Fruit fly (Drosophila melanogaster) whole organism, embryonic: ENCODE measurements around the gene G6P.
A peak's percentile ranks its signal among the peaks of the same experiment; 100 is the strongest.

Experiments used
- Adf1 ChIP-seq: fragments of 200-800 bp; sonication (Bioruptor generic); IDR thresholded peaks from 2 replicates; pipeline ENCODE4 v1.3.6; 2022; ENCODE audit warnings: missing biosample characterization, missing genetic modification characterization
- Atf6 ChIP-seq: fragments of 200-800 bp; sonication (Bioruptor generic); IDR thresholded peaks from 2 replicates; pipeline ENCODE4 v1.3.6; 2022; ENCODE audit warnings: missing biosample characterization, missing genetic modification characterization
- CG10654 ChIP-seq: fragments of 200-800 bp; sonication (Bioruptor generic); optimal IDR thresholded peaks from 2 replicates; lab custom pipeline; 2016; ENCODE audit warnings: missing biosample characterization, missing genetic modification characterization
- CG12071 ChIP-seq: fragments of 200-800 bp; sonication (Bioruptor generic); optimal IDR thresholded peaks from 3 replicates; lab custom pipeline; 2018; ENCODE audit warnings: missing biosample characterization, mild to moderate bottlenecking, missing genetic modification characterization
- CG13424 ChIP-seq: fragments of 200-800 bp; sonication (Bioruptor generic); optimal IDR thresholded peaks from 2 replicates; lab custom pipeline; 2019; ENCODE audit warnings: missing biosample characterization, mild to moderate bottlenecking, missing genetic modification characterization, moderate library complexity
- CG14710 ChIP-seq: fragments of 200-800 bp; sonication (Bioruptor generic); optimal IDR thresholded peaks from 3 replicates; lab custom pipeline; 2019; ENCODE audit warnings: missing biosample characterization, mild to moderate bottlenecking, missing genetic modification characterization, moderate library complexity
- CG14860 ChIP-seq: fragments of 200-800 bp; sonication (Bioruptor generic); IDR thresholded peaks from 3 replicates; pipeline ENCODE4 v1.3.6; 2022; ENCODE audit warnings: missing biosample characterization, missing genetic modification characterization; ENCODE audit not compliant: partially characterized antibody
- CG1529 ChIP-seq: fragments of 200-800 bp; sonication (Bioruptor generic); optimal IDR thresholded peaks from 3 replicates; lab custom pipeline; 2018; ENCODE audit warnings: missing biosample characterization, missing genetic modification characterization
- CG15696 ChIP-seq: fragments of 200-800 bp; sonication (Bioruptor generic); optimal IDR thresholded peaks from 2 replicates; lab custom pipeline; 2019; ENCODE audit warnings: missing biosample characterization, mild to moderate bottlenecking, missing genetic modification characterization, moderate library complexity
- CG18599 ChIP-seq: fragments of 200-800 bp; sonication (Bioruptor generic); optimal IDR thresholded peaks from 3 replicates; lab custom pipeline; 2017; ENCODE audit warnings: missing biosample characterization, missing genetic modification characterization, mild to moderate bottlenecking, moderate library complexity, missing genetic modification reagents
- CG18764 ChIP-seq: fragments of 200-800 bp; sonication (Bioruptor generic); optimal IDR thresholded peaks from 3 replicates; lab custom pipeline; 2016; ENCODE audit warnings: missing biosample characterization, missing genetic modification characterization
- CG31224 ChIP-seq: fragments of 200-800 bp; sonication (Bioruptor generic); IDR thresholded peaks from 2 replicates; pipeline ENCODE4 v1.3.6; 2022; ENCODE audit warnings: missing biosample characterization, missing genetic modification characterization
- CG32772 ChIP-seq: fragments of 200-800 bp; sonication (Bioruptor generic); IDR thresholded peaks from 2 replicates; pipeline ENCODE4 v1.3.6; 2022; ENCODE audit warnings: missing biosample characterization, missing genetic modification characterization
- CG6272 ChIP-seq: fragments of 200-800 bp; sonication (Bioruptor generic); IDR thresholded peaks from 2 replicates; pipeline ENCODE4 v1.3.6; 2022; ENCODE audit warnings: missing biosample characterization, missing genetic modification characterization
- CG6813 ChIP-seq: fragments of 200-800 bp; sonication (Bioruptor generic); optimal IDR thresholded peaks from 2 replicates; lab custom pipeline; 2017; ENCODE audit warnings: missing biosample characterization, missing genetic modification characterization, mild to moderate bottlenecking, moderate library complexity, missing genetic modification reagents
- CG7357 ChIP-seq: fragments of 200-800 bp; sonication (Bioruptor generic); IDR thresholded peaks from 3 replicates; pipeline ENCODE4 v1.3.6; 2022; ENCODE audit warnings: missing biosample characterization, missing genetic modification characterization
- CG7556 ChIP-seq: fragments of 200-800 bp; sonication (Bioruptor generic); optimal IDR thresholded peaks from 2 replicates; lab custom pipeline; 2017; ENCODE audit warnings: missing biosample characterization, mild to moderate bottlenecking, missing genetic modification characterization
- CG7987 ChIP-seq: fragments of 200-800 bp; sonication (Bioruptor generic); optimal IDR thresholded peaks from 2 replicates; lab custom pipeline; 2018; ENCODE audit warnings: missing biosample characterization, mild to moderate bottlenecking, missing genetic modification characterization, moderate library complexity
- CHES-1-like ChIP-seq: fragments of 200-800 bp; sonication (Bioruptor generic); optimal IDR thresholded peaks from 2 replicates; lab custom pipeline; 2016; ENCODE audit warnings: missing biosample characterization, missing genetic modification characterization
- Dbx ChIP-seq: fragments of 200-800 bp; sonication (Bioruptor generic); IDR thresholded peaks from 3 replicates; pipeline ENCODE4 v1.3.6; 2022; ENCODE audit warnings: missing biosample characterization, missing genetic modification characterization
- Dfd ChIP-seq, 2 experiments: fragments of >200 bp; optimal IDR thresholded peaks; 2 replicates each; lab custom pipeline; 2017; ENCODE audit warnings: missing biosample characterization in 2 of 2, missing genetic modification characterization in 2 of 2
- E2f2 ChIP-seq: fragments of 200-800 bp; sonication (Bioruptor generic); IDR thresholded peaks from 2 replicates; pipeline ENCODE4 v1.3.6; 2022; ENCODE audit warnings: missing biosample characterization, missing genetic modification characterization
- Elba2 ChIP-seq: fragments of 200-800 bp; sonication (Bioruptor generic); optimal IDR thresholded peaks from 3 replicates; lab custom pipeline; 2016; ENCODE audit warnings: missing biosample characterization, missing genetic modification characterization
- Hr39 ChIP-seq: fragments of >200 bp; optimal IDR thresholded peaks from 2 replicates; lab custom pipeline; 2017
- Hr78 ChIP-seq, 2 experiments: fragments of 200-800 bp in 1 of 2; fragments of >200 bp in 1 of 2; sonication (Bioruptor generic) in 1 of 2; optimal IDR thresholded peaks; 2 replicates each; lab custom pipeline; 2017 to 2019; ENCODE audit warnings: missing biosample characterization in 2 of 2, missing genetic modification characterization in 2 of 2, mild to moderate bottlenecking in 1 of 2, moderate library complexity in 1 of 2
- Jarid2 ChIP-seq: fragments of 200-800 bp; sonication (Bioruptor generic); optimal IDR thresholded peaks from 3 replicates; lab custom pipeline; 2017; ENCODE audit warnings: mild to moderate bottlenecking, missing biosample characterization, missing genetic modification reagents, missing genetic modification characterization
- Mrtf ChIP-seq: fragments of 200-800 bp; sonication (Bioruptor generic); IDR thresholded peaks from 3 replicates; pipeline ENCODE4 v1.3.6; 2022; ENCODE audit warnings: missing biosample characterization, missing genetic modification characterization
- Ptx1 ChIP-seq: fragments of 200-800 bp; sonication (Bioruptor generic); IDR thresholded peaks from 2 replicates; pipeline ENCODE4 v1.3.6; 2022; ENCODE audit warnings: missing biosample characterization, missing genetic modification characterization
- Tbp ChIP-seq: fragments of >200 bp; optimal IDR thresholded peaks from 2 replicates; lab custom pipeline; 2018; ENCODE audit warnings: missing biosample characterization, missing genetic modification characterization
- az2 ChIP-seq: fragments of 200-800 bp; sonication (Bioruptor generic); optimal IDR thresholded peaks from 3 replicates; lab custom pipeline; 2016; ENCODE audit warnings: missing biosample characterization, missing genetic modification characterization
- caup ChIP-seq: fragments of 200-800 bp; sonication (Bioruptor generic); optimal IDR thresholded peaks from 3 replicates; lab custom pipeline; 2017; ENCODE audit warnings: missing biosample characterization, mild to moderate bottlenecking, missing genetic modification characterization, moderate library complexity; ENCODE audit not compliant: severe bottlenecking
- crp ChIP-seq, 2 experiments: fragments of 200-800 bp; sonication (Bioruptor generic); optimal IDR thresholded peaks; 2 replicates in 1 of 2; 3 replicates in 1 of 2; lab custom pipeline; 2017; ENCODE audit warnings: missing biosample characterization in 2 of 2, missing genetic modification characterization in 2 of 2, mild to moderate bottlenecking in 1 of 2, moderate library complexity in 1 of 2
- da ChIP-seq: fragments of 200-800 bp; sonication (Bioruptor generic); optimal IDR thresholded peaks from 2 replicates; lab custom pipeline; 2016; ENCODE audit warnings: missing biosample characterization, missing genetic modification characterization
- dmrt11E ChIP-seq: fragments of 200-800 bp; sonication (Bioruptor generic); optimal IDR thresholded peaks from 3 replicates; lab custom pipeline; 2018; ENCODE audit warnings: missing biosample characterization, mild to moderate bottlenecking, missing genetic modification characterization, moderate library complexity
- en ChIP-seq: fragments of 200-800 bp; sonication (Bioruptor generic); optimal IDR thresholded peaks from 2 replicates; lab custom pipeline; 2016; ENCODE audit warnings: missing biosample characterization, missing genetic modification characterization
- ewg ChIP-seq: fragments of 200-800 bp; sonication (Bioruptor generic); optimal IDR thresholded peaks from 3 replicates; lab custom pipeline; 2017; ENCODE audit warnings: mild to moderate bottlenecking, missing biosample characterization, missing genetic modification reagents, missing genetic modification characterization
- fd102C ChIP-seq: fragments of 200-800 bp; sonication (Bioruptor generic); optimal IDR thresholded peaks from 2 replicates; lab custom pipeline; 2018; ENCODE audit warnings: missing biosample characterization, mild to moderate bottlenecking, missing genetic modification characterization, moderate library complexity
- hb ChIP-seq: fragments of 200-800 bp; sonication (Bioruptor generic); IDR thresholded peaks from 3 replicates; pipeline ENCODE4 v1.3.6; 2022; ENCODE audit warnings: missing biosample characterization, missing genetic modification characterization; ENCODE audit not compliant: partially characterized antibody
- jing ChIP-seq: fragments of 200-800 bp; sonication (Bioruptor generic); optimal IDR thresholded peaks from 2 replicates; lab custom pipeline; 2018; ENCODE audit warnings: missing biosample characterization, mild to moderate bottlenecking, missing genetic modification characterization
- kay ChIP-seq: fragments of 200-800 bp; sonication (Bioruptor generic); optimal IDR thresholded peaks from 2 replicates; lab custom pipeline; 2016; ENCODE audit warnings: missing biosample characterization, missing genetic modification characterization
- lilli ChIP-seq: fragments of 200-800 bp; sonication (Bioruptor generic); optimal IDR thresholded peaks from 3 replicates; lab custom pipeline; 2016; ENCODE audit warnings: missing biosample characterization, missing genetic modification characterization
- lola ChIP-seq, 3 experiments: fragments of >200 bp in 2 of 3; fragments of 200-800 bp in 1 of 3; sonication (Bioruptor generic) in 1 of 3; optimal IDR thresholded peaks; 2 replicates each; lab custom pipeline; 2017 to 2019; ENCODE audit warnings: missing biosample characterization in 3 of 3, missing genetic modification characterization in 3 of 3, mild to moderate bottlenecking in 1 of 3, moderate library complexity in 1 of 3
- pita ChIP-seq: fragments of 200-800 bp; sonication (Bioruptor generic); optimal IDR thresholded peaks from 2 replicates; lab custom pipeline; 2017; ENCODE audit warnings: missing biosample characterization, mild to moderate bottlenecking, missing genetic modification characterization
- run ChIP-seq: fragments of 200-800 bp; sonication (Bioruptor generic); optimal IDR thresholded peaks from 3 replicates; lab custom pipeline; 2018; ENCODE audit warnings: missing biosample characterization, mild to moderate bottlenecking, missing genetic modification characterization
- ttk ChIP-seq: fragments of 200-800 bp; sonication (Bioruptor generic); IDR thresholded peaks from 2 replicates; pipeline ENCODE4 v2.1.2; 2022; ENCODE audit warnings: missing biosample characterization, missing genetic modification characterization
- yki ChIP-seq: fragments of >200 bp; optimal IDR thresholded peaks from 3 replicates; lab custom pipeline; 2018
- zf30C ChIP-seq: fragments of 200-800 bp; sonication (Bioruptor generic); optimal IDR thresholded peaks from 3 replicates; lab custom pipeline; 2018; ENCODE audit warnings: missing biosample characterization, mild to moderate bottlenecking, missing genetic modification characterization
- zfh1 ChIP-seq: fragments of 200-800 bp; sonication (Bioruptor generic); IDR thresholded peaks from 3 replicates; pipeline ENCODE4 v1.3.6; 2022; ENCODE audit warnings: missing biosample characterization, missing genetic modification characterization

G6P gene

DNA sequence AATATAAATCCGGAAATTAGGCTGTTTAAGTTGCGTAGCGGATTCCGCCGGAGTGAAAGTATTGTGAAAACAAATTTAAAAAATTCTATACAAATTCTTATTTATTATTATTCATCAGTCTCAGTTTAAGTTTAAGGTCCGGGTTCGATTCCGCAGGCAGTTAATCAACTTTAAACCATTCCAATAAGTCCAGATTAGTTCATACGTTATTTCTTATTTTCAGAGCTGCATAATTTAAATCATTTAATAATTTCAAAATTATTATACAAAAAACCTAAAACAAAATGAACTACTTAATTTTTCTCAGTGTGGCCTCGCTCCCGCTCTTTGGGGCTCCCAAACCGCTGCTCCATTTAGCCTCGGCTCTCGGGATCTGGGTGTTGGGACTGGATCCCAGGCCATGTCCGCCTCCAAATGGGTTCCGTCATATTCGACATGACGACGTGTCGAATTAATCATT lies 14.8 kb upstream of the G6P start (continued):
- no peak for TF ChIP-seq yki (lab: Kevin White, UChicago)
- TF ChIP-seq CG12071 (GFP tag; lab: Kevin White, UChicago): peak; percentile 28
- TF ChIP-seq CG18764: peak; percentile 69
- peak; percentile 30; the same call in 1 of the 2 replicates for TF ChIP-seq Adf1
- TF ChIP-seq CG32772 (GFP tag; lab: Robert Waterston, UW): peak; percentile 75
- TF ChIP-seq kay: peak; percentile 79
- peak; percentile 94 for TF ChIP-seq dmrt11E (tag; lab: Kevin White, UChicago)
- peak; percentile 42 for TF ChIP-seq CG7987
- TF ChIP-seq CG7357 (GFP tag; lab: Robert Waterston, UW): peak; percentile 81
- TF ChIP-seq Mrtf (GFP tag; lab: Robert Waterston, UW): peak; percentile 41; the same call in 1 of the 3 replicates
- peak; percentile 86 for TF ChIP-seq CG15696 (tag; lab: Kevin White, UChicago)
- peak; percentile 42 for TF ChIP-seq Jarid2 (GFP tag; lab: Kevin White, UChicago)
- TF ChIP-seq lilli (GFP tag; lab: Kevin White, UChicago): peak; percentile 88
- TF ChIP-seq crp (GFP tag; optimal IDR thresholded peaks at IDR 0.05; lab: Kevin White, UChicago): peak in 1 of 2 experiments; percentile 48
- peak; percentile 78 for TF ChIP-seq run
- peak; percentile 80 for TF ChIP-seq zf30C (GFP tag; lab: Kevin White, UChicago)
- no peak for TF ChIP-seq fd102C (GFP tag; lab: Kevin White, UChicago)
- TF ChIP-seq CG6813 (GFP tag; lab: Kevin White, UChicago): peak; percentile 86
- peak; percentile 73 for TF ChIP-seq CG6272 (GFP tag; lab: Robert Waterston, UW)
- no peak for TF ChIP-seq pita (GFP tag; lab: Kevin White, UChicago)
- peak in 1 of 3 experiments; percentile 97 for TF ChIP-seq lola (GFP tag; optimal IDR thresholded peaks at IDR 0.05; lab: Kevin White, UChicago)
- TF ChIP-seq Hr78 (GFP tag; optimal IDR thresholded peaks at IDR 0.05; lab: Kevin White, UChicago): peak in 1 of 2 experiments; percentile 80
- no peak; the same call in none of the 3 replicates for TF ChIP-seq Dbx (GFP tag; lab: Robert Waterston, UW)
- peak; percentile 79 for TF ChIP-seq Atf6 (GFP tag; lab: Robert Waterston, UW)
- TF ChIP-seq da (GFP tag; lab: Kevin White, UChicago): no peak
- TF ChIP-seq hb: no peak
- TF ChIP-seq az2 (GFP tag; lab: Kevin White, UChicago): peak; percentile 89
- peak; percentile 78 for TF ChIP-seq Ptx1 (GFP tag; lab: Robert Waterston, UW)
- TF ChIP-seq CG7556 (GFP tag; lab: Kevin White, UChicago): peak; percentile 97
- peak; percentile 55 for TF ChIP-seq E2f2
- TF ChIP-seq CG18599 (GFP tag; lab: Kevin White, UChicago): peak; percentile 89
- peak; percentile 67; the same call in 2 of the 3 replicates for TF ChIP-seq zfh1
- peak; percentile 31 for TF ChIP-seq en (GFP tag; lab: Kevin White, UChicago)
- TF ChIP-seq CG14860: no peak
- peak; percentile 78 for TF ChIP-seq CG10654
- peak; percentile 91 for TF ChIP-seq CG1529 (GFP tag; lab: Kevin White, UChicago)
- TF ChIP-seq ewg (GFP tag; lab: Kevin White, UChicago): peak; percentile 77
- TF ChIP-seq Dfd (GFP tag; optimal IDR thresholded peaks at IDR 0.05; lab: Kevin White, UChicago): no peak
- TF ChIP-seq CHES-1-like (GFP tag; lab: Kevin White, UChicago): peak; percentile 50
- peak; percentile 63 for TF ChIP-seq jing
- peak; percentile 57; the same call in 1 of the 2 replicates for TF ChIP-seq ttk (GFP tag; lab: Robert Waterston, UW)
- no peak for TF ChIP-seq Elba2 (GFP tag; lab: Kevin White, UChicago)
- peak; percentile 95 for TF ChIP-seq CG13424 (tag; lab: Kevin White, UChicago)
- no peak for TF ChIP-seq Hr39 (lab: Kevin White, UChicago)
- TF ChIP-seq caup (GFP tag; lab: Kevin White, UChicago): peak; percentile 88
- TF ChIP-seq CG31224 (GFP tag; lab: Robert Waterston, UW): peak; percentile 61
- TF ChIP-seq CG14710 (tag; lab: Kevin White, UChicago): peak; percentile 94
- TF ChIP-seq Tbp (GFP tag; lab: Kevin White, UChicago): no peak
